Worm (Caenorhabditis elegans) whole organism, L4 larva: Measurements from ENCODE around the gene spp-21.

ENCODE experiments used
- T20F7.1 ChIP-seq: fragments of 200-800 bp; sonication (Bioruptor generic); optimal IDR thresholded peaks from 2 replicates; lab custom pipeline; 2018; ENCODE audit warnings: mild to moderate bottlenecking, missing genetic modification characterization, missing compliant biosample characterization
- T26A8.4 ChIP-seq: fragments of 200-800 bp; sonication (Bioruptor generic); IDR thresholded peaks from 2 replicates; pipeline ENCODE4 v1.3.6; 2022; ENCODE audit warnings: missing genetic modification characterization, missing compliant biosample characterization
- ZK337.2 ChIP-seq: fragments of 200-800 bp; sonication (Bioruptor generic); IDR thresholded peaks from 2 replicates; pipeline ENCODE4 v1.3.6; 2022; ENCODE audit warnings: missing genetic modification reagents, missing genetic modification characterization, missing compliant biosample characterization
- ZK546.5 ChIP-seq, 2 experiments: sonication (generic microtip); optimal IDR thresholded peaks; 2 replicates each; lab custom pipeline; 2017; ENCODE audit warnings: missing biosample characterization in 2 of 2, missing genetic modification characterization in 2 of 2
- ama-1 ChIP-seq: fragments of 150-350 bp; optimal IDR thresholded peaks from 2 replicates; lab custom pipeline; 2014; ENCODE audit warnings: inconsistent platforms, mixed read lengths
- arid-1 ChIP-seq: fragments of 200-800 bp; sonication (Bioruptor generic); conservative IDR thresholded peaks from 2 replicates; pipeline ENCODE4 v1.3.6; 2022; ENCODE audit warnings: missing genetic modification reagents, missing genetic modification characterization, missing compliant biosample characterization
- attf-4 ChIP-seq: sonication (generic microtip); optimal IDR thresholded peaks from 3 replicates; lab custom pipeline; 2017; ENCODE audit warnings: missing biosample characterization, missing genetic modification characterization
- ceh-32 ChIP-seq: sonication (generic microtip); optimal IDR thresholded peaks from 2 replicates; lab custom pipeline; 2016; ENCODE audit warnings: mild to moderate bottlenecking, missing genetic modification characterization, missing compliant biosample characterization; ENCODE audit not compliant: poor library complexity
- ceh-44 ChIP-seq: fragments of 200-800 bp; sonication (Bioruptor generic); IDR thresholded peaks from 2 replicates; pipeline ENCODE4 v1.3.6; 2022; ENCODE audit warnings: missing genetic modification reagents, missing genetic modification characterization, missing compliant biosample characterization
- ceh-62 ChIP-seq: sonication (generic microtip); optimal IDR thresholded peaks from 2 replicates; lab custom pipeline; 2017; ENCODE audit warnings: missing biosample characterization, missing genetic modification characterization
- daf-16 ChIP-seq, 3 experiments: sonication (generic microtip); optimal IDR thresholded peaks; 2 replicates each; lab custom pipeline; 2016 to 2017; ENCODE audit warnings: missing genetic modification characterization in 3 of 3, missing genetic modification reagents in 3 of 3, mild to moderate bottlenecking in 2 of 3, missing compliant biosample characterization in 2 of 3, missing biosample characterization in 1 of 3, moderate library complexity in 1 of 3
- dmd-6 ChIP-seq: fragments of 200-800 bp; sonication (Bioruptor generic); IDR thresholded peaks from 2 replicates; pipeline ENCODE4 v1.3.6; 2022; ENCODE audit warnings: missing genetic modification reagents, missing genetic modification characterization, missing compliant biosample characterization
- dmd-8 ChIP-seq: fragments of 200-800 bp; sonication (Bioruptor generic); IDR thresholded peaks from 2 replicates; pipeline ENCODE4 v1.3.6; 2022; ENCODE audit warnings: missing genetic modification characterization, missing compliant biosample characterization
- dve-1 ChIP-seq: sonication (generic microtip); optimal IDR thresholded peaks from 2 replicates; lab custom pipeline; 2017; ENCODE audit warnings: antibody characterized with exemption, mild to moderate bottlenecking, missing genetic modification characterization, missing compliant biosample characterization; ENCODE audit not compliant: insufficient read depth
- egl-27 ChIP-seq: sonication (generic microtip); optimal IDR thresholded peaks from 3 replicates; lab custom pipeline; 2017; ENCODE audit warnings: missing biosample characterization, missing genetic modification reagents, missing genetic modification characterization
- egl-43 ChIP-seq: fragments of 200-800 bp; sonication (Bioruptor generic); IDR thresholded peaks from 2 replicates; pipeline ENCODE4 v1.3.6; 2022; ENCODE audit warnings: missing genetic modification reagents, missing genetic modification characterization, missing compliant biosample characterization
- fkh-10 ChIP-seq: fragments of 150-350 bp; optimal IDR thresholded peaks from 2 replicates; lab custom pipeline; 2014; ENCODE audit warnings: missing biosample characterization, missing genetic modification reagents, missing genetic modification characterization
- fos-1 ChIP-seq: fragments of 150-350 bp; optimal IDR thresholded peaks from 2 replicates; lab custom pipeline; 2014; ENCODE audit warnings: missing biosample characterization, missing genetic modification characterization
- hif-1 ChIP-seq, 2 experiments: sonication (generic microtip); optimal IDR thresholded peaks; 2 replicates each; lab custom pipeline; 2016 to 2017; ENCODE audit warnings: missing compliant biosample characterization in 2 of 2, missing genetic modification characterization in 2 of 2, missing genetic modification reagents in 2 of 2, missing genotype in 2 of 2, mild to moderate bottlenecking in 1 of 2
- hlh-11 ChIP-seq: fragments of 200-800 bp; sonication (Bioruptor generic); optimal IDR thresholded peaks from 2 replicates; lab custom pipeline; 2018; ENCODE audit warnings: mild to moderate bottlenecking, missing genetic modification characterization, missing compliant biosample characterization
- hmg-1.1 ChIP-seq: fragments of 200-800 bp; sonication (Bioruptor generic); IDR thresholded peaks from 2 replicates; pipeline ENCODE4 v1.3.6; 2022; ENCODE audit warnings: missing genetic modification reagents, missing genetic modification characterization, missing compliant biosample characterization
- jun-1 ChIP-seq: fragments of 150-350 bp; optimal IDR thresholded peaks from 2 replicates; lab custom pipeline; 2014; ENCODE audit warnings: missing biosample characterization, missing genetic modification reagents, missing genetic modification characterization
- lin-13 ChIP-seq: fragments of 150-350 bp; optimal IDR thresholded peaks from 2 replicates; lab custom pipeline; 2014; ENCODE audit warnings: missing biosample characterization, missing genetic modification reagents, missing genetic modification characterization
- lin-15B ChIP-seq: fragments of 150-350 bp; sonication (generic microtip); optimal IDR thresholded peaks from 3 replicates; lab custom pipeline; 2014; ENCODE audit warnings: missing biosample characterization, missing genetic modification characterization
- lin-29 ChIP-seq: fragments of 200-800 bp; sonication (Bioruptor generic); IDR thresholded peaks from 2 replicates; pipeline ENCODE4 v1.3.6; 2022; ENCODE audit warnings: missing genetic modification reagents, missing genetic modification characterization, missing compliant biosample characterization
- lin-38 ChIP-seq: fragments of 200-800 bp; sonication (Bioruptor generic); IDR thresholded peaks from 2 replicates; pipeline ENCODE4 v1.3.6; 2022; ENCODE audit warnings: missing genetic modification reagents, missing genetic modification characterization, missing compliant biosample characterization
- madf-9 ChIP-seq: fragments of 200-800 bp; sonication (Bioruptor generic); conservative IDR thresholded peaks from 2 replicates; pipeline ENCODE4 v1.3.6; 2022; ENCODE audit warnings: missing genetic modification reagents, missing genetic modification characterization, missing compliant biosample characterization
- mdt-29 ChIP-seq: fragments of 200-800 bp; sonication (Bioruptor generic); IDR thresholded peaks from 2 replicates; pipeline ENCODE4 v1.3.6; 2022; ENCODE audit warnings: missing genetic modification reagents, missing genetic modification characterization, missing compliant biosample characterization
- mxl-2 ChIP-seq: fragments of 200-800 bp; sonication (Bioruptor generic); conservative IDR thresholded peaks from 2 replicates; pipeline ENCODE4 v1.3.6; 2022; ENCODE audit warnings: missing genetic modification reagents, missing genetic modification characterization, missing compliant biosample characterization
- mxl-3 ChIP-seq: fragments of 200-800 bp; sonication (Bioruptor generic); optimal IDR thresholded peaks from 2 replicates; lab custom pipeline; 2018; ENCODE audit warnings: mild to moderate bottlenecking, missing genetic modification characterization, missing compliant biosample characterization
- nhr-102 ChIP-seq: sonication (generic microtip); optimal IDR thresholded peaks from 2 replicates; lab custom pipeline; 2016; ENCODE audit warnings: mild to moderate bottlenecking, missing genetic modification characterization, moderate library complexity, missing compliant biosample characterization
- nhr-11 ChIP-seq: fragments of 150-350 bp; optimal IDR thresholded peaks from 2 replicates; lab custom pipeline; 2014; ENCODE audit warnings: missing biosample characterization, missing genetic modification characterization
- nhr-111 ChIP-seq: fragments of 200-800 bp; sonication (Bioruptor generic); optimal IDR thresholded peaks from 2 replicates; lab custom pipeline; 2018; ENCODE audit warnings: mild to moderate bottlenecking, missing genetic modification characterization, missing compliant biosample characterization
- nhr-42 ChIP-seq: fragments of 200-800 bp; sonication (Bioruptor generic); IDR thresholded peaks from 2 replicates; pipeline ENCODE4 v1.3.6; 2022; ENCODE audit warnings: missing genetic modification characterization, missing compliant biosample characterization
- pha-4 ChIP-seq, 2 experiments: fragments of 150-350 bp in 1 of 2; fragments of 200-800 bp in 1 of 2; sonication (Bioruptor generic) in 1 of 2; IDR thresholded peaks in 1 of 2; optimal IDR thresholded peaks in 1 of 2; 2 replicates each; pipeline versions ENCODE4 v1.3.6 to Lab custom; 2014 to 2022; ENCODE audit warnings: missing genetic modification characterization in 2 of 2, missing genetic modification reagents in 2 of 2, missing biosample characterization in 1 of 2, missing compliant biosample characterization in 1 of 2
- php-3 ChIP-seq: fragments of 200-800 bp; sonication (Bioruptor generic); IDR thresholded peaks from 2 replicates; pipeline ENCODE4 v1.3.6; 2022; ENCODE audit warnings: missing genetic modification reagents, missing genetic modification characterization, missing compliant biosample characterization
- pqm-1 ChIP-seq: sonication (generic microtip); optimal IDR thresholded peaks from 2 replicates; lab custom pipeline; 2017; ENCODE audit warnings: missing biosample characterization, missing genetic modification characterization
- sdz-12 ChIP-seq: fragments of 200-800 bp; sonication (Bioruptor generic); optimal IDR thresholded peaks from 2 replicates; lab custom pipeline; 2018; ENCODE audit warnings: mild to moderate bottlenecking, missing genetic modification characterization, missing compliant biosample characterization
- set-16 ChIP-seq: fragments of 200-800 bp; sonication (Bioruptor generic); IDR thresholded peaks from 2 replicates; pipeline ENCODE4 v1.3.6; 2022; ENCODE audit warnings: missing genetic modification reagents, missing genetic modification characterization, missing compliant biosample characterization
- snpc-1.2 ChIP-seq: fragments of 200-800 bp; sonication (Bioruptor generic); IDR thresholded peaks from 2 replicates; pipeline ENCODE4 v1.3.6; 2022; ENCODE audit warnings: missing genetic modification reagents, missing genetic modification characterization, missing compliant biosample characterization
- snpc-4 ChIP-seq: fragments of 150-350 bp; optimal IDR thresholded peaks from 2 replicates; lab custom pipeline; 2014; ENCODE audit warnings: missing biosample characterization, missing genetic modification characterization
- unc-39 ChIP-seq: sonication (generic microtip); optimal IDR thresholded peaks from 2 replicates; lab custom pipeline; 2017; ENCODE audit warnings: missing biosample characterization, missing genetic modification characterization
- unc-62 ChIP-seq, 3 experiments: fragments of 150-350 bp in 1 of 3; sonication (generic microtip); optimal IDR thresholded peaks in 2 of 3; peaks in 1 of 3; 1 replicate in 1 of 3; 2 replicates in 2 of 3; lab custom pipeline; 2014 to 2017; ENCODE audit warnings: missing biosample characterization in 3 of 3, missing genetic modification characterization in 3 of 3, missing genetic modification reagents in 3 of 3, missing genotype in 1 of 3
- zag-1 ChIP-seq: fragments of 150-350 bp; optimal IDR thresholded peaks from 2 replicates; lab custom pipeline; 2014; ENCODE audit warnings: missing biosample characterization, missing genetic modification characterization
- zfp-3 ChIP-seq: fragments of 200-800 bp; sonication (Bioruptor generic); conservative IDR thresholded peaks from 2 replicates; pipeline ENCODE4 v1.3.6; 2022; ENCODE audit warnings: missing genetic modification reagents, missing genetic modification characterization, missing compliant biosample characterization
- zip-11 ChIP-seq: fragments of 200-800 bp; sonication (Bioruptor generic); IDR thresholded peaks from 2 replicates; pipeline ENCODE4 v1.3.6; 2022; ENCODE audit warnings: missing genetic modification characterization, missing compliant biosample characterization

spp-21 gene

ce11 chrX:11519016-11519509 lies 29.1 kb downstream of the spp-21 start, which contains the start of gene hpo-34 (continued):
- no peak for TF ChIP-seq dmd-8 (GFP tag; lab: Robert Waterston, UW)
- TF ChIP-seq snpc-4 (tag; lab: Kevin White, UChicago), result no peak
- TF ChIP-seq lin-13 (GFP tag; lab: Kevin White, UChicago), result no peak
- TF ChIP-seq jun-1 (tag; lab: Kevin White, UChicago), result no peak
- TF ChIP-seq nhr-102 (tag; lab: Kevin White, UChicago), result peak; percentile 77
- TF ChIP-seq hlh-11 (tag; lab: Kevin White, UChicago), result peak; percentile 85
- TF ChIP-seq ceh-32, result no peak
- no peak for TF ChIP-seq mxl-3
- TF ChIP-seq daf-16 (GFP tag; optimal IDR thresholded peaks at IDR 0.05; lab: Kevin White, UChicago), result no peak
- peak; percentile 87 for TF ChIP-seq daf-16 (tag; optimal IDR thresholded peaks at IDR 0.05; lab: Kevin White, UChicago)
- TF ChIP-seq T20F7.1, result peak; percentile 41
- TF ChIP-seq dve-1, result peak; percentile 87
- TF ChIP-seq, all 104 proteins: peak for 17

ce11 chrX:11522058-11522757 lies 32.3 kb downstream of the spp-21 start, which contains the start of gene sdc-2:
TSS of gene sdc-2 (plus strand) at chrX:11522707.
- TF ChIP-seq snpc-1.2 (no peak), nhr-42 (peak; percentile 85), daf-16 (GFP tag; optimal IDR thresholded peaks at IDR 0.05; lab: Kevin White, UChicago) (peak in 1 of 2 experiments; percentile 82), daf-16 (tag; optimal IDR thresholded peaks at IDR 0.05; lab: Kevin White, UChicago) (peak; percentile 87), fos-1 (tag; lab: Kevin White, UChicago) (no peak), ZK546.5 (tag; optimal IDR thresholded peaks at IDR 0.05; lab: Kevin White, UChicago) (no peak), zip-11 (no peak), hmg-1.1 (peak; percentile 90), sdz-12 (GFP tag; lab: Kevin White, UChicago) (no peak), lin-15B (no peak), zfp-3 (GFP tag; lab: Robert Waterston, UW) (no peak), nhr-111 (GFP tag; lab: Kevin White, UChicago) (no peak), mdt-29 (GFP tag; lab: Robert Waterston, UW) (no peak), snpc-4 (tag; lab: Kevin White, UChicago) (no peak), pha-4 (GFP tag; IDR thresholded peaks at IDR 0.05; lab: Robert Waterston, UW) (no peak; the same call in none of the 2 replicates), pha-4 (tag; optimal IDR thresholded peaks at IDR 0.05; lab: Kevin White, UChicago) (peak; percentile 83), mxl-2 (no peak), fkh-10 (GFP tag; lab: Kevin White, UChicago) (peak; percentile 61), attf-4 (no peak), set-16 (no peak), ceh-62 (tag; lab: Kevin White, UChicago) (no peak), unc-62 (GFP tag; optimal IDR thresholded peaks at IDR 0.05 in 1 of 2; lab: Kevin White, UChicago) (peak in 1 of 2 experiments; percentile 98), unc-62 (tag; optimal IDR thresholded peaks at IDR 0.05; lab: Kevin White, UChicago) (no peak), egl-27 (tag; lab: Kevin White, UChicago) (no peak), php-3 (GFP tag; lab: Robert Waterston, UW) (peak; percentile 50; the same call in 1 of the 2 replicates), lin-38 (GFP tag; lab: Robert Waterston, UW) (no peak), ama-1 (lab: Kevin White, UChicago) (no peak), dmd-6 (GFP tag; lab: Robert Waterston, UW) (peak; percentile 68), ZK337.2 (GFP tag; lab: Robert Waterston, UW) (no peak), egl-43 (no peak), lin-29 (GFP tag; lab: Robert Waterston, UW) (no peak), pqm-1 (tag; lab: Kevin White, UChicago) (no peak), arid-1 (peak; percentile 48; the same call in 1 of the 2 replicates), zag-1 (tag; lab: Kevin White, UChicago) (no peak), madf-9 (GFP tag; lab: Robert Waterston, UW) (peak; percentile 26; the same call in 1 of the 2 replicates), ceh-44 (GFP tag; lab: Robert Waterston, UW) (no peak), nhr-11 (peak; percentile 75), hif-1 (tag; optimal IDR thresholded peaks at IDR 0.05; lab: Kevin White, UChicago) (peak in 1 of 2 experiments; percentile 36), jun-1 (tag; lab: Kevin White, UChicago) (peak; percentile 50), T26A8.4 (peak; percentile 78), unc-39 (tag; lab: Kevin White, UChicago) (no peak)
